Worm (Caenorhabditis elegans) whole organism, L2 larva: ENCODE measurements around the gene frpr-21.
A peak's percentile ranks its signal among the peaks of the same experiment; 100 is the strongest.

ENCODE experiments used
- C34F6.9 ChIP-seq: fragments of 150-350 bp; optimal IDR thresholded peaks from 2 replicates; lab custom pipeline; 2014; ENCODE audit warnings: missing biosample characterization, missing genetic modification characterization
- R02D3.7 ChIP-seq: fragments of 150-350 bp; optimal IDR thresholded peaks from 2 replicates; lab custom pipeline; 2014; ENCODE audit warnings: missing biosample characterization, missing genetic modification characterization
- ZK546.5 ChIP-seq: sonication (generic microtip); optimal IDR thresholded peaks from 2 replicates; lab custom pipeline; 2017; ENCODE audit warnings: missing biosample characterization, missing genetic modification characterization
- alr-1 ChIP-seq: fragments of 150-350 bp; optimal IDR thresholded peaks from 2 replicates; lab custom pipeline; 2014; ENCODE audit warnings: missing biosample characterization, missing genetic modification characterization
- aly-2 ChIP-seq: fragments of 150-350 bp; optimal IDR thresholded peaks from 2 replicates; lab custom pipeline; 2014; ENCODE audit warnings: missing biosample characterization, missing genetic modification characterization
- ama-1 ChIP-seq: fragments of 150-350 bp; optimal IDR thresholded peaks from 2 replicates; lab custom pipeline; 2018; ENCODE audit warnings: inconsistent platforms
- blmp-1 ChIP-seq: sonication (generic microtip); optimal IDR thresholded peaks from 2 replicates; lab custom pipeline; 2017; ENCODE audit warnings: missing genetic modification characterization, mild to moderate bottlenecking, missing compliant biosample characterization, antibody characterized with exemption, moderate library complexity; ENCODE audit not compliant: insufficient read depth
- ceh-16 ChIP-seq: fragments of 150-350 bp; optimal IDR thresholded peaks from 2 replicates; lab custom pipeline; 2014; ENCODE audit warnings: missing biosample characterization, missing genetic modification characterization
- ceh-82 ChIP-seq: fragments of 150-350 bp; optimal IDR thresholded peaks from 2 replicates; lab custom pipeline; 2014; ENCODE audit warnings: missing biosample characterization, missing genetic modification characterization
- dmd-4 ChIP-seq: sonication (generic microtip); optimal IDR thresholded peaks from 2 replicates; lab custom pipeline; 2017; ENCODE audit warnings: missing biosample characterization, missing genetic modification characterization
- egl-27 ChIP-seq: sonication (generic microtip); optimal IDR thresholded peaks from 3 replicates; lab custom pipeline; 2017; ENCODE audit warnings: missing biosample characterization, missing genetic modification reagents, missing genetic modification characterization
- elt-1 ChIP-seq: fragments of 150-350 bp; optimal IDR thresholded peaks from 2 replicates; lab custom pipeline; 2014; ENCODE audit warnings: missing biosample characterization, missing genetic modification characterization
- elt-3 ChIP-seq: sonication (generic microtip); optimal IDR thresholded peaks from 2 replicates; lab custom pipeline; 2017; ENCODE audit warnings: missing biosample characterization, missing genetic modification characterization
- fos-1 ChIP-seq: fragments of 150-350 bp; optimal IDR thresholded peaks from 2 replicates; lab custom pipeline; 2014; ENCODE audit warnings: missing biosample characterization, missing genetic modification characterization
- gmeb-1 ChIP-seq: fragments of 150-350 bp; optimal IDR thresholded peaks from 2 replicates; lab custom pipeline; 2014; ENCODE audit warnings: missing biosample characterization, missing genetic modification characterization
- lin-13 ChIP-seq: fragments of 150-350 bp; optimal IDR thresholded peaks from 2 replicates; lab custom pipeline; 2014; ENCODE audit warnings: missing biosample characterization, missing genetic modification reagents, missing genetic modification characterization
- lin-39 ChIP-seq: fragments of 150-350 bp; optimal IDR thresholded peaks from 2 replicates; lab custom pipeline; 2014; ENCODE audit warnings: missing biosample characterization, missing genetic modification reagents, missing genetic modification characterization
- lsy-2 ChIP-seq, 2 experiments: fragments of 150-350 bp in 1 of 2; sonication (generic microtip) in 1 of 2; optimal IDR thresholded peaks; 2 replicates each; lab custom pipeline; 2014 to 2017; ENCODE audit warnings: missing biosample characterization in 2 of 2, missing genetic modification characterization in 2 of 2
- mab-5 ChIP-seq: fragments of 150-350 bp; optimal IDR thresholded peaks from 2 replicates; lab custom pipeline; 2014; ENCODE audit warnings: missing biosample characterization, missing genetic modification characterization
- mbf-1 ChIP-seq: sonication (generic microtip); optimal IDR thresholded peaks from 2 replicates; lab custom pipeline; 2017; ENCODE audit warnings: missing biosample characterization, missing genetic modification characterization
- nhr-10 ChIP-seq: sonication (generic microtip); optimal IDR thresholded peaks from 2 replicates; lab custom pipeline; 2017; ENCODE audit warnings: missing biosample characterization, missing genetic modification characterization
- nhr-21 ChIP-seq: fragments of 150-350 bp; optimal IDR thresholded peaks from 2 replicates; lab custom pipeline; 2014; ENCODE audit warnings: missing biosample characterization, missing genetic modification characterization
- nhr-237 ChIP-seq: fragments of 150-350 bp; optimal IDR thresholded peaks from 2 replicates; lab custom pipeline; 2014; ENCODE audit warnings: missing biosample characterization, missing genetic modification characterization
- nhr-25 ChIP-seq: fragments of 150-350 bp; sonication (generic microtip); optimal IDR thresholded peaks from 3 replicates; lab custom pipeline; 2014; ENCODE audit warnings: missing biosample characterization, missing genetic modification characterization
- nhr-6 ChIP-seq: fragments of 150-350 bp; optimal IDR thresholded peaks from 2 replicates; lab custom pipeline; 2014; ENCODE audit warnings: missing biosample characterization, missing genetic modification characterization
- nhr-77 ChIP-seq: fragments of 150-350 bp; optimal IDR thresholded peaks from 2 replicates; lab custom pipeline; 2014; ENCODE audit warnings: missing biosample characterization, missing genetic modification characterization
- sem-4 ChIP-seq: fragments of 150-350 bp; optimal IDR thresholded peaks from 2 replicates; lab custom pipeline; 2014; ENCODE audit warnings: missing biosample characterization, missing genetic modification reagents, missing genetic modification characterization
- skn-1 ChIP-seq: sonication (generic microtip); optimal IDR thresholded peaks from 2 replicates; lab custom pipeline; 2017; ENCODE audit warnings: missing biosample characterization, missing genetic modification characterization
- sma-9 ChIP-seq, 2 experiments: fragments of 150-350 bp in 1 of 2; sonication (generic microtip) in 1 of 2; optimal IDR thresholded peaks; 2 replicates each; lab custom pipeline; 2014 to 2016; ENCODE audit warnings: missing genetic modification characterization in 2 of 2, mild to moderate bottlenecking in 1 of 2, missing biosample characterization in 1 of 2, missing compliant biosample characterization in 1 of 2, missing genetic modification reagents in 1 of 2, moderate library complexity in 1 of 2
- snpc-4 ChIP-seq: fragments of 150-350 bp; optimal IDR thresholded peaks from 2 replicates; lab custom pipeline; 2014; ENCODE audit warnings: missing biosample characterization, missing genetic modification characterization
- unc-55 ChIP-seq: fragments of 150-350 bp; sonication (generic microtip); optimal IDR thresholded peaks from 3 replicates; lab custom pipeline; 2014; ENCODE audit warnings: missing biosample characterization, missing genetic modification reagents, missing genetic modification characterization
- unc-62 ChIP-seq: fragments of 150-350 bp; optimal IDR thresholded peaks from 2 replicates; lab custom pipeline; 2014; ENCODE audit warnings: missing biosample characterization, missing genetic modification reagents, missing genetic modification characterization
- ztf-1 ChIP-seq: fragments of 200-800 bp; sonication (Bioruptor generic); conservative IDR thresholded peaks from 2 replicates; pipeline ENCODE4 v1.3.6; 2022; ENCODE audit warnings: missing genetic modification characterization, missing compliant biosample characterization

The frpr-21 gene

ce11 chrII:10421941-10422340, at the start of gene frpr-21:
Gene frpr-21 (minus strand): TSS chrII:10422041.
- TF ChIP-seq nhr-21 (no peak), elt-3 (tag; lab: Kevin White, UChicago) (no peak), ZK546.5 (no peak), nhr-237 (no peak), snpc-4 (tag; lab: Kevin White, UChicago) (no peak), aly-2 (tag; lab: Kevin White, UChicago) (no peak), elt-1 (tag; lab: Kevin White, UChicago) (no peak), mab-5 (tag; lab: Kevin White, UChicago) (no peak), egl-27 (tag; lab: Kevin White, UChicago) (no peak), unc-55 (GFP tag; lab: Kevin White, UChicago) (no peak), mbf-1 (tag; lab: Kevin White, UChicago) (no peak), lin-13 (no peak), nhr-77 (tag; lab: Kevin White, UChicago) (no peak)

DNA sequence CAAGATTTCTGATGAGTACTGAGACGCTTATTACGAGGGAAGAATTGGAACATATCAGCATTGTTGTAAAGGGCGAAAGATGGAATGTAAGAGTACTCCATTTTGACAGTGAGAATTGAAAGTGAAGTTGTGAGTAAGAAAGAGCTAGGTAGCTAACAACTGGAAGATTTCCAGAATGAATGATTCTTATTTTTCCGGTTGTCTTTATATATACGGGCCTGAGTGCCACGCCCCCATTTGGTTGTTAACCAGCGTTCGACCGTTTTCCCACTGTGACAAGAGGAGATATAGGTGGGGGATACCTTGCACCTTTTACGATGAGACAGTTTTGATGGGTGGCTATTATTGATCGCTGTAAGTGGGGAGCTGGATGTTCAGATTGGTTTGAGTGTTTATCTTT, 49.4 kb upstream of the frpr-21 start, which contains the start of gene ZK666.1:
TSS of gene ZK666.1 (minus strand) at position 101 of the 400 bp plus-strand sequence.
- TF ChIP-seq unc-55 (GFP tag; lab: Kevin White, UChicago) = no peak
- no peak for TF ChIP-seq ceh-82 (tag; lab: Kevin White, UChicago)
- TF ChIP-seq sem-4 (tag; lab: Kevin White, UChicago) = no peak
- no peak for TF ChIP-seq fos-1
- TF ChIP-seq nhr-21 = no peak
- no peak for TF ChIP-seq snpc-4 (tag; lab: Kevin White, UChicago)
- TF ChIP-seq skn-1 = no peak
- no peak for TF ChIP-seq dmd-4
- TF ChIP-seq ceh-16 = no peak
- TF ChIP-seq R02D3.7 (tag; lab: Kevin White, UChicago) = no peak
- TF ChIP-seq aly-2 (tag; lab: Kevin White, UChicago) = no peak

DNA sequence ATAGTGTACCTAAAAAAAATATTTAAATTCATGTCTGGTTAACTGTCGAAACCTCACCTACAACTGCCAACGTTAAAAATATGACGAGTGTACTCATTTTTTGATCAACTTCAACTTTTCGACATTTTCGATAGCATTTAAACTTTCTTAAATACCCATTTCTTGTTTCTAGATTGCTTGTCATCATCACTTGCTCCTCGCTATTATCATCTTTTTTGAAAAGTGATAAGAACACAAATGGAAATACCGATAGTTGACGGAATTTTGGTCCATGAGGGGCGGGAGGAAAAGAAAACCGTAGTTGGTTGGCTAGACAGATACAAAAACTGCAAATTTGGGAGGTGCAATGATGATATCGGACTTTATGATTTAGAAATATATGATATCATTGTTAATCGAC, 48.3 kb upstream of the frpr-21 start, which contains the start of gene clec-143:
TSS of gene clec-143 (minus strand) at position 139 of the 400 bp plus-strand sequence.
- TF ChIP-seq C34F6.9 (tag; lab: Kevin White, UChicago) (no peak), fos-1 (peak; percentile 62), skn-1 (peak; percentile 78)

- TF ChIP-seq snpc-4 (tag; lab: Kevin White, UChicago) = no peak
- no peak for TF ChIP-seq nhr-21
- TF ChIP-seq egl-27 (tag; lab: Kevin White, UChicago) = no peak
- TF ChIP-seq dmd-4 = no peak
- no peak for TF ChIP-seq lin-13
- TF ChIP-seq nhr-10 (tag; lab: Kevin White, UChicago) = no peak
- TF ChIP-seq ama-1 (lab: Kevin White, UChicago) = no peak
- TF ChIP-seq lin-39 (tag; lab: Kevin White, UChicago) = no peak
- TF ChIP-seq nhr-6 (tag; lab: Kevin White, UChicago) = no peak
- TF ChIP-seq nhr-237 = no peak
- TF ChIP-seq gmeb-1 = no peak
- TF ChIP-seq ceh-16 = no peak
- TF ChIP-seq sma-9 (GFP tag; optimal IDR thresholded peaks at IDR 0.05; lab: Kevin White, UChicago) = no peak
- TF ChIP-seq sma-9 (tag; optimal IDR thresholded peaks at IDR 0.05; lab: Kevin White, UChicago) = no peak
- no peak for TF ChIP-seq C34F6.9 (tag; lab: Kevin White, UChicago)
- no peak for TF ChIP-seq unc-62 (GFP tag; lab: Kevin White, UChicago)
- TF ChIP-seq elt-3 (tag; lab: Kevin White, UChicago) = no peak
- no peak for TF ChIP-seq nhr-25 (tag; lab: Kevin White, UChicago)
- TF ChIP-seq blmp-1 = no peak
- TF ChIP-seq ztf-1 (GFP tag; lab: Robert Waterston, UW) = no peak
- no peak for TF ChIP-seq lsy-2 (tag; optimal IDR thresholded peaks at IDR 0.05; lab: Kevin White, UChicago)
These were observed 44.7 kb upstream of the frpr-21 start, which contains the start of gene tnc-2 for ce11 chrII:10466552-10466951. Gene tnc-2 (plus strand): TSS chrII:10466852.

ce11 chrII:10464230-10464920, 42.5 kb upstream of the frpr-21 start, which contains the start of the genes ZK673.6 and sdz-37:
Gene ZK673.6 (minus strand): TSS chrII:10464330.
Gene sdz-37 (plus strand): TSS chrII:10464870.
- TF ChIP-seq alr-1 = no peak
- TF ChIP-seq, all 48 proteins: peak for 0
